Fruit fly (Drosophila melanogaster): Measurements from ENCODE around the gene Gr28b.

- no peak for TF ChIP-seq woc (GFP tag; optimal IDR thresholded peaks at IDR 0.05)
- no peak for TF ChIP-seq OdsH (GFP tag; optimal IDR thresholded peaks at IDR 0.05)
- no peak for TF ChIP-seq Jra (GFP tag; optimal IDR thresholded peaks at IDR 0.05)
- TF ChIP-seq Rel (GFP tag; optimal IDR thresholded peaks at IDR 0.05) = no peak
- TF ChIP-seq Rel (tag; optimal IDR thresholded peaks at IDR 0.05) = no peak
- no peak for TF ChIP-seq h (GFP tag; optimal IDR thresholded peaks at IDR 0.05)
- TF ChIP-seq Dfd (GFP tag; optimal IDR thresholded peaks at IDR 0.05) = no peak
- TF ChIP-seq jim (GFP tag; optimal IDR thresholded peaks at IDR 0.05) = no peak
- no peak for TF ChIP-seq Mio (GFP tag; optimal IDR thresholded peaks at IDR 0.05)
- TF ChIP-seq psq (GFP tag; optimal IDR thresholded peaks at IDR 0.05) = no peak
- no peak for TF ChIP-seq GATAd (GFP tag; optimal IDR thresholded peaks at IDR 0.05)
- TF ChIP-seq sage (GFP tag; optimal IDR thresholded peaks at IDR 0.05) = no peak
- no peak for TF ChIP-seq usp (GFP tag; optimal IDR thresholded peaks at IDR 0.05)
- TF ChIP-seq dsf (GFP tag; optimal IDR thresholded peaks at IDR 0.05; ENCODE audit: borderline replicate concordance) = no peak
These were observed 19.1 kb downstream of the Gr28b start for dm6 chr2L:7442929-7443328.

Measured in whole organism, wandering third instar larva.